Fruit fly (Drosophila melanogaster) whole organism, adult: Measurements from ENCODE around the gene CG5262.

Experiments used
- CG5204 ChIP-seq: fragments of 200-800 bp; sonication (Bioruptor generic); optimal IDR thresholded peaks from 2 replicates; lab custom pipeline; 2016; ENCODE audit warnings: missing biosample characterization, missing genetic modification characterization
- Hr96 ChIP-seq: fragments of 200-800 bp; sonication (Bioruptor generic); optimal IDR thresholded peaks from 2 replicates; lab custom pipeline; 2016; ENCODE audit warnings: missing biosample characterization, missing genetic modification characterization

DNA sequence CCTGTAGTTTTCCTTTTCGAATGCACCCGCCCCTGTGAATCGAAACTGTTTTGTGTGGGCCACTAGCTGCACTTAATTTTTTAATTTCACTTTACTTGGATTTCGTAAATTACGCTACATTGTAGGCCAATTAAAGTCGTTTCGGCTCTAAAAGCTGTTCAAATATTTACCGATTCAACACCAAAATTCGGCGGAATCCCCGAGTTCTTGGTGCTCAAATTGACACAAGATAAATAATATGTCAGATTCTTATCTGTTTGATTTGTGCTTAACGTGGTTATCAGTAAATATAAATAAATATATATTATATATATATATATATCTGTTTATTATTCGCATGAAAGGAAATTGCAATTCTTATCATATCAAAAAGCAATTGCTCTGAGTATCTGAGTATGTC, 17.7 kb upstream of the CG5262 start:
- TF ChIP-seq CG5204 (no peak), Hr96 (GFP tag; lab: Kevin White, UChicago) (no peak)
